Fruit fly (Drosophila melanogaster) whole organism, pupa: ENCODE data around the gene srw.

ENCODE experiments used
- CG12605 ChIP-seq: fragments of 200-800 bp; sonication (Bioruptor generic); IDR thresholded peaks from 2 replicates; pipeline ENCODE4 v1.3.6; 2022; ENCODE audit warnings: missing biosample characterization, missing genetic modification characterization
- CG13204 ChIP-seq: fragments of 200-800 bp; sonication (Bioruptor generic); optimal IDR thresholded peaks from 2 replicates; lab custom pipeline; 2018; ENCODE audit warnings: missing biosample characterization, mild to moderate bottlenecking, missing genetic modification characterization, moderate library complexity
- CG32121 ChIP-seq: fragments of 200-800 bp; sonication (Bioruptor generic); IDR thresholded peaks from 2 replicates; pipeline ENCODE4 v1.3.6; 2022; ENCODE audit warnings: missing biosample characterization, missing genetic modification characterization
- CG4496 ChIP-seq: fragments of 200-800 bp; sonication (Bioruptor generic); IDR thresholded peaks from 3 replicates; pipeline ENCODE4 v1.3.6; 2022; ENCODE audit warnings: missing biosample characterization, missing genetic modification characterization
- CG8301 ChIP-seq: fragments of 200-800 bp; sonication (Bioruptor generic); optimal IDR thresholded peaks from 2 replicates; lab custom pipeline; 2018; ENCODE audit warnings: missing biosample characterization, mild to moderate bottlenecking, missing genetic modification characterization
- CG9948 ChIP-seq: fragments of 200-800 bp; sonication (Bioruptor generic); optimal IDR thresholded peaks from 2 replicates; lab custom pipeline; 2018; ENCODE audit warnings: missing biosample characterization, mild to moderate bottlenecking, missing genetic modification characterization, moderate library complexity
- Pif1B ChIP-seq: fragments of 200-800 bp; sonication (Bioruptor generic); optimal IDR thresholded peaks from 3 replicates; lab custom pipeline; 2016; ENCODE audit warnings: missing biosample characterization, missing genetic modification characterization

DNA sequence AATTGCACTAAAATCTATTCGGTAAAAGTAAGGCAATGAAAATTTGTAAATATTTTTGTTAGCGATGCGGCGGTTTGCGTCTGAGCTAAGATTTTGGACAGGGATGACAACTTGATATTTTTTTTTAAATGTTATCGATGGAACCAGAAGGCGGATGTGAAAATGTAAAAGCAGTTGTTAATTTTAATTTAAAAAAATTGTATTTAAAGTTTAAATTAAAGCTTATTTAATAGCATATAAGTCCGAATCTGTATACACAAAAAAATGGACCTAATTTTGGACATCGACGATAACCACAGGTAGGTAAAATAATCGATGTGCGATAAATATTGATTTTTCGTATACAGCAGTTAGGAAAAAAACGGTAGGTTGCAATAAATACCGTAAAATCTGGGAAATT is 20.9 kb downstream of the srw start, which contains the start of the genes CG11586 and VhaM9.7-a:
- TF ChIP-seq Pif1B (GFP tag; lab: Kevin White, UChicago) (no peak), CG4496 (GFP tag; lab: Robert Waterston, UW) (no peak), CG12605 (no peak), CG9948 (tag; lab: Kevin White, UChicago) (no peak), CG8301 (tag; lab: Kevin White, UChicago) (no peak), CG13204 (GFP tag; lab: Kevin White, UChicago) (no peak), CG32121 (GFP tag; lab: Robert Waterston, UW) (no peak)
